Worm (Caenorhabditis elegans): ENCODE measurements around the gene msra-1.
A peak's percentile ranks its signal among the peaks of the same experiment; 100 is the strongest.

msra-1 gene

ce11 chrII:7398712-7399111, 34.9 kb upstream of the msra-1 start, which contains the start of gene C07D10.1:
Gene C07D10.1 (plus strand): TSS chrII:7399012.
- TF ChIP-seq elt-3 (tag; optimal IDR thresholded peaks at IDR 0.05): no peak
- TF ChIP-seq nhr-12 (tag; optimal IDR thresholded peaks at IDR 0.05): no peak
- no peak for TF ChIP-seq M03D4.4 (tag; optimal IDR thresholded peaks at IDR 0.05)
- TF ChIP-seq unc-39 (tag; optimal IDR thresholded peaks at IDR 0.05): no peak
- TF ChIP-seq nhr-2 (tag; optimal IDR thresholded peaks at IDR 0.05): no peak
- TF ChIP-seq pha-4 (tag; optimal IDR thresholded peaks at IDR 0.05): no peak
- TF ChIP-seq cnd-1 (tag; optimal IDR thresholded peaks at IDR 0.05): no peak
- TF ChIP-seq elt-1 (tag; optimal IDR thresholded peaks at IDR 0.05; ENCODE audit: borderline replicate concordance, insufficient read depth): no peak
- TF ChIP-seq ceh-43 (GFP tag; optimal IDR thresholded peaks at IDR 0.05): no peak
- no peak for TF ChIP-seq ceh-39 (tag; optimal IDR thresholded peaks at IDR 0.05)
- no peak for TF ChIP-seq unc-62 (GFP tag; optimal IDR thresholded peaks at IDR 0.05)
- TF ChIP-seq mls-2 (tag; optimal IDR thresholded peaks at IDR 0.05): no peak

ce11 chrII:7397273-7397840, 33.5 kb upstream of the msra-1 start:
- TF ChIP-seq elt-1 (tag; optimal IDR thresholded peaks at IDR 0.05; ENCODE audit: borderline replicate concordance, insufficient read depth): peak; percentile 81
- TF ChIP-seq mab-5 (tag; optimal IDR thresholded peaks at IDR 0.05): no peak

- TF ChIP-seq ceh-43 (GFP tag; optimal IDR thresholded peaks at IDR 0.05) (no peak), pha-4 (tag; optimal IDR thresholded peaks at IDR 0.05) (no peak), blmp-1 (tag; optimal IDR thresholded peaks at IDR 0.05) (no peak), bed-3 (GFP tag; optimal IDR thresholded peaks at IDR 0.05) (no peak), sem-2 (GFP tag; optimal IDR thresholded peaks at IDR 0.05) (no peak), ztf-11 (tag; optimal IDR thresholded peaks at IDR 0.05) (no peak), nhr-12 (tag; optimal IDR thresholded peaks at IDR 0.05) (no peak), mls-2 (tag; optimal IDR thresholded peaks at IDR 0.05) (no peak), elt-3 (tag; optimal IDR thresholded peaks at IDR 0.05) (no peak), hlh-1 (tag; optimal IDR thresholded peaks at IDR 0.05) (no peak), snpc-4 (tag; optimal IDR thresholded peaks at IDR 0.05) (no peak), lin-32 (GFP tag; optimal IDR thresholded peaks at IDR 0.05) (no peak), elt-1 (tag; optimal IDR thresholded peaks at IDR 0.05; ENCODE audit: borderline replicate concordance, insufficient read depth) (no peak), mab-5 (tag; optimal IDR thresholded peaks at IDR 0.05) (no peak), ceh-83 (GFP tag; optimal IDR thresholded peaks at IDR 0.05) (no peak), mep-1 (tag; optimal IDR thresholded peaks at IDR 0.05) (no peak), M03D4.4 (tag; optimal IDR thresholded peaks at IDR 0.05) (no peak), flh-1 (GFP tag; optimal IDR thresholded peaks at IDR 0.05) (no peak), nhr-237 (tag; optimal IDR thresholded peaks at IDR 0.05) (no peak), nhr-28 (tag; optimal IDR thresholded peaks at IDR 0.05) (no peak)
These were observed 32.2 kb upstream of the msra-1 start for ce11 chrII:7396081-7396480.

- TF ChIP-seq unc-62 (GFP tag; optimal IDR thresholded peaks at IDR 0.05): no peak
- TF ChIP-seq tbx-8 (GFP tag; optimal IDR thresholded peaks at IDR 0.05): no peak
- TF ChIP-seq ztf-11 (tag; optimal IDR thresholded peaks at IDR 0.05): no peak
- no peak for TF ChIP-seq nhr-2 (tag; optimal IDR thresholded peaks at IDR 0.05)
- TF ChIP-seq elt-1 (tag; optimal IDR thresholded peaks at IDR 0.05; ENCODE audit: borderline replicate concordance, insufficient read depth): no peak
- TF ChIP-seq bed-3 (GFP tag; optimal IDR thresholded peaks at IDR 0.05): no peak
- TF ChIP-seq mab-5 (tag; optimal IDR thresholded peaks at IDR 0.05): no peak
- TF ChIP-seq sptf-1 (tag; optimal IDR thresholded peaks at IDR 0.05): no peak
- TF ChIP-seq flh-1 (GFP tag; optimal IDR thresholded peaks at IDR 0.05): no peak
These were observed 30.8 kb upstream of the msra-1 start, which contains the start of gene bath-44 for ce11 chrII:7394690-7395054. Gene bath-44 (plus strand): TSS chrII:7394955.

ce11 chrII:7393922-7394689, 30.3 kb upstream of the msra-1 start:
- no peak for TF ChIP-seq elt-3 (tag; optimal IDR thresholded peaks at IDR 0.05)
- no peak for TF ChIP-seq flh-1 (GFP tag; optimal IDR thresholded peaks at IDR 0.05)
- TF ChIP-seq mls-2 (tag; optimal IDR thresholded peaks at IDR 0.05): no peak
- TF ChIP-seq pha-4 (tag; optimal IDR thresholded peaks at IDR 0.05): no peak
- no peak for TF ChIP-seq mab-5 (tag; optimal IDR thresholded peaks at IDR 0.05)
- no peak for TF ChIP-seq mep-1 (tag; optimal IDR thresholded peaks at IDR 0.05)
- TF ChIP-seq tbx-8 (GFP tag; optimal IDR thresholded peaks at IDR 0.05): no peak
- TF ChIP-seq unc-120 (tag; optimal IDR thresholded peaks at IDR 0.05; ENCODE audit: poor library complexity, severe bottlenecking): no peak
- TF ChIP-seq nhr-28 (tag; optimal IDR thresholded peaks at IDR 0.05): no peak
- TF ChIP-seq lin-13 (tag; optimal IDR thresholded peaks at IDR 0.05): no peak
- no peak for TF ChIP-seq cnd-1 (tag; optimal IDR thresholded peaks at IDR 0.05)
- no peak for TF ChIP-seq ceh-83 (GFP tag; optimal IDR thresholded peaks at IDR 0.05)
- no peak for TF ChIP-seq lin-32 (GFP tag; optimal IDR thresholded peaks at IDR 0.05)
- no peak for TF ChIP-seq elt-1 (tag; optimal IDR thresholded peaks at IDR 0.05; ENCODE audit: borderline replicate concordance, insufficient read depth)
- no peak for TF ChIP-seq ceh-39 (tag; optimal IDR thresholded peaks at IDR 0.05)
- no peak for TF ChIP-seq ceh-43 (GFP tag; optimal IDR thresholded peaks at IDR 0.05)
- TF ChIP-seq nhr-237 (tag; optimal IDR thresholded peaks at IDR 0.05): no peak
- TF ChIP-seq ham-2 (GFP tag; optimal IDR thresholded peaks at IDR 0.05): no peak

Measured in whole organism, mixed stage, embryonic.